Fruit fly (Drosophila melanogaster) whole organism: ENCODE data around the gene CG7896.

Source experiments
- CG8478 ChIP-seq: fragments of >200 bp; optimal IDR thresholded peaks from 2 replicates; lab custom pipeline; 2018; ENCODE audit warnings: inconsistent platforms
- Dll ChIP-seq: fragments of >200 bp; optimal IDR thresholded peaks from 2 replicates; lab custom pipeline; 2017
- pan ChIP-seq: fragments of >200 bp; optimal IDR thresholded peaks from 2 replicates; lab custom pipeline; 2017
- psq ChIP-seq: fragments of >200 bp; optimal IDR thresholded peaks from 2 replicates; lab custom pipeline; 2017
- usp ChIP-seq: fragments of >200 bp; optimal IDR thresholded peaks from 2 replicates; lab custom pipeline; 2017; ENCODE audit warnings: missing biosample characterization, missing genetic modification characterization, mixed read lengths

dm6 chr3R:30004648-30005047 is 21.4 kb downstream of the CG7896 start, which contains the start of the genes Nlp and Nph:
- no peak for TF ChIP-seq usp (GFP tag; lab: Kevin White, UChicago)
- no peak for TF ChIP-seq pan
- no peak for TF ChIP-seq CG8478
- no peak for TF ChIP-seq Dll
- TF ChIP-seq psq (lab: Kevin White, UChicago): no peak
